Fruit fly (Drosophila melanogaster) whole organism, larva: ENCODE results near the gene D2hgdh.
A peak's percentile ranks its signal among the peaks of the same experiment; 100 is the strongest.

ENCODE experiments used
- noc ChIP-seq: fragments of 200-800 bp; sonication (Bioruptor generic); optimal IDR thresholded peaks from 3 replicates; lab custom pipeline; 2019; ENCODE audit warnings: missing biosample characterization, mild to moderate bottlenecking, missing genetic modification characterization, moderate library complexity

D2hgdh gene

dm6 chrX:2141159-2141853, at the start of gene D2hgdh:
Gene D2hgdh, plus strand, starts transcription at chrX:2141489.
- TF ChIP-seq noc: no peak

- TF ChIP-seq noc: peak; percentile 12
Measured at dm6 chrX:2094072-2094761, 47.1 kb upstream of the D2hgdh start, which contains the start of gene csw. Gene csw, plus strand, starts transcription at chrX:2094234.

DNA sequence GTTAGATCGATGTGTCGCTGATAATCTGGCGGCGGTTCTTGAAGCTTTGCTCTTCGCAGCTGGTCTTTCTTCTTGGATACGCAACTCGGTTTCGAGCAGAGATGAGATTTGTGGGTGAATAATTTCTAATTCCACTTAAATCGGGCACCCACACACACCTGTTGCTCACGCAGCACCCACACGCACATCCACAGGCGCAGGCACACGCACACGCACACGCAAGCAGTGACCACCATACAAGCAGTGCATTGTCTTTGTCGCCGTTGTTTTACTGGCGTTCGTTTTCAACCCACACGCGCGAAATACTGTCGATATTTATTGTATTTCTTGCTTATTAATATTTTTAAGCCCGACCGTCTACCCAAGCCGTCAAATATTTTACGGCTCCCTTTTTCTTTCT, 44.9 kb upstream of the D2hgdh start:
- TF ChIP-seq noc: no peak

dm6 chrX:2098267-2098666, 43.0 kb upstream of the D2hgdh start:
- TF ChIP-seq noc: no peak

DNA sequence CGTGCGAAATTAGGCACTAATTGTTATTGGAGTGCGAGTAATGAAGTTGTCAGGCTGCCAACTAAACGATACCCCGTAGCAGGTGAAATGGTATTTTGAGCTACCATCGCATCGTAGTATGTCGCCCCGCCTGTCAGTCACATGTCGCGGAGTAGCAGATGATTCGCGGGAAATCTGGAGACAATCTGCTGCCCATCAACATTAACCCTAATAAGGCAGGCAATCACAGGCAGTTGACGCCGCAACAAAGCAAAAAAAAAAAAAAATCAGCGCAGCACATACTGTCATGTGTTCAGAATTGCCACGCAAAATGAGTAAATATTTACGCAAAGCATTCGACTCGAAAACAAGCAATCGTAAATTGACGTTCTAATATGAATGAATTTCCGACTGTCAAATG, 37.4 kb upstream of the D2hgdh start:
- TF ChIP-seq noc: no peak

dm6 chrX:2104365-2104764, 36.9 kb upstream of the D2hgdh start:
- TF ChIP-seq noc: no peak

dm6 chrX:2106367-2106766, 34.9 kb upstream of the D2hgdh start:
- TF ChIP-seq noc: no peak

dm6 chrX:2107782-2108409, 33.4 kb upstream of the D2hgdh start:
- no peak for TF ChIP-seq noc

DNA sequence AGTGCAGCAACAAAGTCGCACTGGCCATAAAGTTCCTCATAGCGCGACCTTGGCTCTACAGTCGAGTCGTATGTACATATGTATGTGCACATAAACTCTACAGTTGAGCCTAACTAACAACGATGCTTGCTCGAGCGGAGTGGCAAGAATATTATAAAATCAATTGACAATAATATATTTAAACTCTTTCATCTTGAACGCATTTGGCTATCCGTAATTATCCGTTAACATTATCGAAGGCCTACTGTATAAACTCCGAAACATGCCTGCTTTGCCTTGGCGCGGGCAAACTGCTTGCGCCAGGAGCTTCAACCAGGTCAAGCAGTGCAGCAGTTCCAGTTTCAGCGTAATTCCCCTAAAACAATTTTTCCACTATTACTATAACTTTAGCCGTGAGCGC, 32.6 kb upstream of the D2hgdh start:
- no peak for TF ChIP-seq noc

DNA sequence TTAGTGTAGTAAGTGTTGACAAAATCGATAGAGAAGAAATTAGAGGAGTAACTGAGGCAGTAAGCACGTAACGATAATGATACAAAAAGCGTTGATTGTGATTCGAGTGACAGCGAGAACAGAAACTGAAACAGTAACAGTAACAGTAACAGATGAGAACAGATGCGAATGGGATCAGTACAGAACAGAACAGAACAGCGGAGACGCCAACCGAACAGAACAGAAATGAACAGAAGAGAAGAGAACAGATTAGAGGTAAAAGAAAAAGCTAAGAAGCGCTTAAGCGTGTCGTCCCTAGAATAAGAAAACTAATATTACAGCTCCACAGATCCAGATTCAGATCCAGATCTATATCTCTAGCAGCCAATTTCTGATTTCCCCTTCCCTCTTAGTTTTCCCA, 28.6 kb upstream of the D2hgdh start:
- no peak for TF ChIP-seq noc

DNA sequence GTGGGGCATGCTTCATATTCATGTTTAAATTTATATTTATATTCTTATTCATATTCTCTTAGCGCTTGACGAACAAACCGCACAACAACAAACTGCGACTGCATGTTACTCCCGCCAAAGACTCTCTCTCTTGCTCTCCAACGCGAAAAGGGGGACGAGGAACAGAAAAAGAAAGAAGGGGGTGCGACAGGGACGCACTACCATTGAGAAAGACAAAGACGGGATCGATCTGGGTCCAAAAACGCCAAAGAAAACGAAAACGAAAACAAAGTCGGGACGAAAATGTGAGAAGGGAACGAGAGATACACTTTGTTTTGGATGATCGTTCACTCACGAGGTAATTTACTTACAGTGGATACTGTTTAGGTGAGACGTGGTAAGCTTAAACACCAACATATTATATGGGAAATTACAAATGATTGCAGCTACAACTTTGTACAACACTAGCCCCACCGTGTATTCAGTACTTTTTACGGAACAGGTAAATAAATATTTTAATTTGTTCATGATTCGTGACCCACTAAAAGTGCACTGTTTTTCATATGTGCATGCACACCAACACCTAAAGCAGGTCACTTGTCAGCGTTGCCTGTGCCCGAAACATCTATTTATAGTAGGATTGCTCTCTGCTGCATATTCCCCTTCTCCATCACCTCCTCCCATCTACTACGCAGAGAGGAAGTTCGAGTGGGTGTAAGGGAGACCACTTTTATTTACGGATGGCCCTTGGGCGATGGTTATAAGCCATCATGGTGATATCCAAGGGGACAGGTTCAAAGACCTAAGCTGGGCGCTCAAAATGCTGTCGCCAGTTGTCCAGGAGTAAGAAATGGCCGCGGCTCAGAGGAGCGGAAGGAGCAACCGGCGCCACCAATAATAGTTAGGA, 19.3 kb upstream of the D2hgdh start:
- TF ChIP-seq noc: peak; percentile 6

dm6 chrX:2123013-2123964, 18.0 kb upstream of the D2hgdh start, which contains the start of gene ph-d:
Gene ph-d, minus strand, starts transcription at chrX:2123286.
- peak; percentile 28 for TF ChIP-seq noc

- peak; percentile 97 for TF ChIP-seq noc
Measured at dm6 chrX:2123965-2124688, 17.2 kb upstream of the D2hgdh start.

DNA sequence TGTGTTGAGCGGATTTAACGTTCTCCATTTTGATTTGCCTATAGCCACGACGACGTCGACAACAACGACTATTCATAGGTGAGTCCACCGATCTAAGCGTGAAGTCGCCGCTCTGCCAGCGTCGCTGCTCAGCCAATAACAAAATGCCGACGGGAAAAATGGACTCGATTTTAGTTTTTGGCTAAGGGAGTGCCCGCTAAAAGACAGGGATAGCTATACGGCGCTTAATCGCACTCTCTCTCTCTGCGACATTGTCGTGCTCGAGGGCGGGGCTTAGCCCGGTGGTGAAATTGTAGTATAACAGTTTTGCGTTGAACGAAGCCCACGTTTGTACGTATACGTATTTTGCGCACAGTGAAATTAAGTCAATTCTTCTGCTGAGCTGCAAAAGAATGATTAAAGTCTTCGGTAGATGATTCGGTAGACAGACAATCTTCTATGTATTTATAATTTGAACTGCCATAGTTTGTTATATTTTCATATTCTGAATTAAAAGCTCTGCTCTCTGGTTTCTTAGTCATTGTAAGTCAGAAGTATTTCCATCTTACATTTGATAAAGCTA, 15.7 kb upstream of the D2hgdh start:
- TF ChIP-seq noc: no peak
